Worm (Caenorhabditis elegans): ENCODE measurements around the gene Y43F8B.25.

The Y43F8B.25 gene

ce11 chrV:19433806-19434437 is 28.8 kb upstream of the Y43F8B.25 start, which contains the start of gene C25F9.16:
C25F9.16 (plus strand) TSS chrV:19434387.
- TF ChIP-seq sma-3 (GFP tag; optimal IDR thresholded peaks at IDR 0.05) = no peak
- no peak for TF ChIP-seq mab-5 (tag; optimal IDR thresholded peaks at IDR 0.05)
- TF ChIP-seq gmeb-1 (tag; optimal IDR thresholded peaks at IDR 0.05) = no peak
- TF ChIP-seq F13H6.1 (tag; optimal IDR thresholded peaks at IDR 0.05) = no peak
- peak; percentile 10 for TF ChIP-seq fos-1 (tag; optimal IDR thresholded peaks at IDR 0.05)

- TF ChIP-seq alr-1 (tag; optimal IDR thresholded peaks at IDR 0.05) = no peak
- peak; percentile 49 for TF ChIP-seq fos-1 (tag; optimal IDR thresholded peaks at IDR 0.05)
These were observed 26.4 kb upstream of the Y43F8B.25 start, which contains the start of gene C25F9.14 for ce11 chrV:19436307-19436706. C25F9.14 (plus strand) TSS chrV:19436484.

ce11 chrV:19443599-19443998 is 19.1 kb upstream of the Y43F8B.25 start:
- TF ChIP-seq mbf-1 (tag; optimal IDR thresholded peaks at IDR 0.05) = no peak
- no peak for TF ChIP-seq nhr-129 (tag; optimal IDR thresholded peaks at IDR 0.05)
- no peak for TF ChIP-seq lin-11 (tag; optimal IDR thresholded peaks at IDR 0.05)

ce11 chrV:19445442-19445841 is 17.3 kb upstream of the Y43F8B.25 start, which contains the start of gene M04C3.1:
M04C3.1 (minus strand) TSS chrV:19445605.
- no peak for TF ChIP-seq ceh-16 (tag; optimal IDR thresholded peaks at IDR 0.05)
- peak; percentile 34 for TF ChIP-seq sma-9 (GFP tag; optimal IDR thresholded peaks at IDR 0.05)
- no peak for TF ChIP-seq sma-9 (tag; optimal IDR thresholded peaks at IDR 0.05)
- peak; percentile 52 for TF ChIP-seq fos-1 (tag; optimal IDR thresholded peaks at IDR 0.05)

- TF ChIP-seq sma-3 (GFP tag; optimal IDR thresholded peaks at IDR 0.05) (no peak), ZK546.5 (tag; optimal IDR thresholded peaks at IDR 0.05) (no peak), crh-2 (tag; optimal IDR thresholded peaks at IDR 0.05) (no peak), ama-1 (optimal IDR thresholded peaks at IDR 0.05) (no peak), nhr-21 (tag; optimal IDR thresholded peaks at IDR 0.05) (no peak), skn-1 (tag; optimal IDR thresholded peaks at IDR 0.05) (no peak), aly-2 (tag; optimal IDR thresholded peaks at IDR 0.05) (no peak), mab-5 (tag; optimal IDR thresholded peaks at IDR 0.05) (no peak), lsy-2 (tag; optimal IDR thresholded peaks at IDR 0.05) (no peak), alr-1 (tag; optimal IDR thresholded peaks at IDR 0.05) (no peak), gmeb-1 (tag; optimal IDR thresholded peaks at IDR 0.05) (no peak), nhr-10 (tag; optimal IDR thresholded peaks at IDR 0.05) (no peak), sem-4 (tag; optimal IDR thresholded peaks at IDR 0.05) (no peak)
These were observed 13.9 kb upstream of the Y43F8B.25 start, which contains the start of gene M04C3.2 for ce11 chrV:19448805-19449204. M04C3.2 (minus strand) TSS chrV:19448905.

- TF ChIP-seq blmp-1 (tag; optimal IDR thresholded peaks at IDR 0.05; ENCODE audit: insufficient read depth) (no peak), ztf-1 (GFP tag; conservative IDR thresholded peaks at IDR 0.05) (no peak), mdl-1 (tag; optimal IDR thresholded peaks at IDR 0.05) (no peak), fos-1 (tag; optimal IDR thresholded peaks at IDR 0.05) (peak; percentile 33), mbf-1 (tag; optimal IDR thresholded peaks at IDR 0.05) (no peak), C34F6.9 (tag; optimal IDR thresholded peaks at IDR 0.05) (no peak), nhr-129 (tag; optimal IDR thresholded peaks at IDR 0.05) (no peak), lin-39 (tag; optimal IDR thresholded peaks at IDR 0.05) (no peak), lin-11 (tag; optimal IDR thresholded peaks at IDR 0.05) (no peak)
These were observed 13.2 kb upstream of the Y43F8B.25 start, which contains the start of gene M04C3.5 for ce11 chrV:19449544-19449943. M04C3.5 (plus strand) TSS chrV:19449733.

- no peak for TF ChIP-seq nhr-23 (tag; optimal IDR thresholded peaks at IDR 0.05)
- TF ChIP-seq ama-1 (optimal IDR thresholded peaks at IDR 0.05) = no peak
- no peak for TF ChIP-seq sem-4 (tag; optimal IDR thresholded peaks at IDR 0.05)
- TF ChIP-seq crh-2 (tag; optimal IDR thresholded peaks at IDR 0.05) = no peak
- TF ChIP-seq lin-13 (GFP tag; optimal IDR thresholded peaks at IDR 0.05) = no peak
- TF ChIP-seq egl-27 (tag; optimal IDR thresholded peaks at IDR 0.05) = no peak
- TF ChIP-seq C34F6.9 (tag; optimal IDR thresholded peaks at IDR 0.05) = no peak
These were observed 7.1 kb upstream of the Y43F8B.25 start, which contains the start of the genes Y43F8B.13 and Y43F8B.14 for ce11 chrV:19455650-19456049. Y43F8B.13 (plus strand) TSS chrV:19455950. Y43F8B.14 (minus strand) TSS chrV:19455971.

Measured in whole organism, L2 larva.